Fruit fly (Drosophila melanogaster) whole organism, embryonic: Measurements from ENCODE around the gene lilli.

Source experiments
- Aef1 ChIP-seq: fragments of 200-800 bp; sonication (Bioruptor generic); IDR thresholded peaks from 3 replicates; pipeline ENCODE4 v1.3.6; 2022; ENCODE audit warnings: missing biosample characterization, missing genetic modification characterization
- CG13296 ChIP-seq: fragments of 200-800 bp; sonication (Bioruptor generic); optimal IDR thresholded peaks from 3 replicates; lab custom pipeline; 2018; ENCODE audit warnings: missing biosample characterization, mild to moderate bottlenecking, missing genetic modification characterization
- CG17912 ChIP-seq: fragments of 200-800 bp; sonication (Bioruptor generic); optimal IDR thresholded peaks from 2 replicates; lab custom pipeline; 2018; ENCODE audit warnings: missing biosample characterization, mild to moderate bottlenecking, missing genetic modification characterization
- Six4 ChIP-seq: fragments of 200-800 bp; sonication (Bioruptor generic); optimal IDR thresholded peaks from 2 replicates; lab custom pipeline; 2016; ENCODE audit warnings: missing biosample characterization, missing genetic modification characterization
- cg ChIP-seq: fragments of 200-800 bp; sonication (Bioruptor generic); optimal IDR thresholded peaks from 3 replicates; lab custom pipeline; 2019; ENCODE audit warnings: missing biosample characterization, mild to moderate bottlenecking, missing genetic modification characterization, moderate library complexity
- fd96Cb ChIP-seq: fragments of 200-800 bp; sonication (Bioruptor generic); optimal IDR thresholded peaks from 2 replicates; lab custom pipeline; 2018; ENCODE audit warnings: missing biosample characterization, mild to moderate bottlenecking, missing genetic modification characterization, moderate library complexity
- hth ChIP-seq: fragments of >200 bp; optimal IDR thresholded peaks from 2 replicates; lab custom pipeline; 2017; ENCODE audit warnings: inconsistent platforms
- jumu ChIP-seq: fragments of 200-800 bp; sonication (Bioruptor generic); optimal IDR thresholded peaks from 3 replicates; lab custom pipeline; 2016; ENCODE audit warnings: missing biosample characterization, missing genetic modification characterization

- TF ChIP-seq CG13296 (GFP tag; lab: Kevin White, UChicago) (no peak), jumu (no peak), Six4 (GFP tag; lab: Kevin White, UChicago) (no peak), cg (no peak), CG17912 (no peak), Aef1 (GFP tag; lab: Robert Waterston, UW) (no peak), fd96Cb (tag; lab: Kevin White, UChicago) (no peak), hth (lab: Kevin White, UChicago) (no peak)
These were observed 25.2 kb downstream of the lilli start for dm6 chr2L:2910957-2911356.
